Fruit fly (Drosophila melanogaster) whole organism, pupa: ENCODE measurements around the gene Acer.

ENCODE experiments used
- CG10348 ChIP-seq: fragments of 200-800 bp; sonication (Bioruptor generic); IDR thresholded peaks from 2 replicates; pipeline ENCODE4 v1.3.6; 2022; ENCODE audit warnings: missing biosample characterization, missing genetic modification characterization
- CG13204 ChIP-seq: fragments of 200-800 bp; sonication (Bioruptor generic); optimal IDR thresholded peaks from 2 replicates; lab custom pipeline; 2018; ENCODE audit warnings: missing biosample characterization, mild to moderate bottlenecking, missing genetic modification characterization, moderate library complexity
- CG34367 ChIP-seq: fragments of 200-800 bp; sonication (Bioruptor generic); optimal IDR thresholded peaks from 2 replicates; lab custom pipeline; 2018; ENCODE audit warnings: missing biosample characterization, mild to moderate bottlenecking, missing genetic modification characterization
- CG4496 ChIP-seq: fragments of 200-800 bp; sonication (Bioruptor generic); IDR thresholded peaks from 3 replicates; pipeline ENCODE4 v1.3.6; 2022; ENCODE audit warnings: missing biosample characterization, missing genetic modification characterization
- EcR ChIP-seq: fragments of 200-800 bp; sonication (Bioruptor generic); optimal IDR thresholded peaks from 3 replicates; lab custom pipeline; 2019; ENCODE audit warnings: missing biosample characterization, missing genetic modification characterization, mild to moderate bottlenecking, moderate library complexity, missing genetic modification reagents
- Pif1B ChIP-seq: fragments of 200-800 bp; sonication (Bioruptor generic); optimal IDR thresholded peaks from 3 replicates; lab custom pipeline; 2016; ENCODE audit warnings: missing biosample characterization, missing genetic modification characterization
- fd96Ca ChIP-seq: fragments of 200-800 bp; sonication (Bioruptor generic); IDR thresholded peaks from 3 replicates; pipeline ENCODE4 v1.3.6; 2022; ENCODE audit warnings: missing biosample characterization, missing genetic modification characterization
- rn ChIP-seq: fragments of 200-800 bp; sonication (Bioruptor generic); IDR thresholded peaks from 2 replicates; pipeline ENCODE4 v1.3.6; 2022; ENCODE audit warnings: missing biosample characterization, missing genetic modification characterization

DNA sequence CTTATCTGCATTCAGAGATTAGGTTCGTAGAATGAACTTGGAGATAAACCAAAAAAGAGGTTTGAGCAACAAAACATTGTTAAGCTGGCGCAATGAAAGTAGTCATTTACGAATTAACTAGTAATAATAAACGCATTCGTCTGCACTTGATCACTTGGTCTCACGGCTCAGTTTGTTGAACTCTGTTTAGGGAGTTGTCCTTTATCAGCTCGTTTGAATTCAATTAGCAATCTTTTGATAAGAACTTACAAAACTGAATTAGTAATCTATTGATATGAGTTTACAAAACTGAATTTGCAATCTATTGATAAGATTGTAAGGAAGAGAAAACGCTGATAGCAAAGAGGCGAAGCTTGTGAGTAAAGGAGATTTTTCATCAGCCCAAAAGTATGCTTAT, 12.4 kb downstream of the Acer start:
- TF ChIP-seq rn: no peak
- TF ChIP-seq Pif1B: no peak
- no peak for TF ChIP-seq CG10348 (GFP tag; lab: Robert Waterston, UW)
- no peak for TF ChIP-seq CG34367 (tag; lab: Kevin White, UChicago)
- TF ChIP-seq EcR (GFP tag; lab: Kevin White, UChicago): no peak
- TF ChIP-seq CG4496: no peak
- no peak for TF ChIP-seq fd96Ca (GFP tag; lab: Robert Waterston, UW)
- TF ChIP-seq CG13204 (GFP tag; lab: Kevin White, UChicago): no peak
